Fruit fly (Drosophila melanogaster) whole organism, embryonic: ENCODE measurements around the gene CG3546.

Source experiments
- Adf1 ChIP-seq: fragments of 200-800 bp; sonication (Bioruptor generic); IDR thresholded peaks from 2 replicates; pipeline ENCODE4 v1.3.6; 2022; ENCODE audit warnings: missing biosample characterization, missing genetic modification characterization
- Aef1 ChIP-seq: fragments of 200-800 bp; sonication (Bioruptor generic); IDR thresholded peaks from 3 replicates; pipeline ENCODE4 v1.3.6; 2022; ENCODE audit warnings: missing biosample characterization, missing genetic modification characterization
- CG10431 ChIP-seq: fragments of 200-800 bp; sonication (Bioruptor generic); optimal IDR thresholded peaks from 3 replicates; lab custom pipeline; 2018; ENCODE audit warnings: missing biosample characterization, mild to moderate bottlenecking, missing genetic modification characterization
- CG10543 ChIP-seq: fragments of 200-800 bp; sonication (Bioruptor generic); optimal IDR thresholded peaks from 3 replicates; lab custom pipeline; 2017; ENCODE audit warnings: missing biosample characterization, mild to moderate bottlenecking, missing genetic modification characterization, moderate library complexity
- CG12769 ChIP-seq: fragments of 200-800 bp; sonication (Bioruptor generic); optimal IDR thresholded peaks from 2 replicates; lab custom pipeline; 2019; ENCODE audit warnings: missing biosample characterization, mild to moderate bottlenecking, missing genetic modification characterization, moderate library complexity
- CG15011 ChIP-seq: fragments of 200-800 bp; sonication (Bioruptor generic); optimal IDR thresholded peaks from 3 replicates; lab custom pipeline; 2018; ENCODE audit warnings: missing biosample characterization, mild to moderate bottlenecking, missing genetic modification characterization
- CG17385 ChIP-seq: fragments of 200-800 bp; sonication (Bioruptor generic); optimal IDR thresholded peaks from 3 replicates; lab custom pipeline; 2018; ENCODE audit warnings: missing biosample characterization, mild to moderate bottlenecking, missing genetic modification characterization
- CG2678 ChIP-seq: fragments of 200-800 bp; sonication (Bioruptor generic); optimal IDR thresholded peaks from 3 replicates; lab custom pipeline; 2019; ENCODE audit warnings: missing biosample characterization, mild to moderate bottlenecking, missing genetic modification characterization, moderate library complexity
- CG32767 ChIP-seq: fragments of 200-800 bp; sonication (Bioruptor generic); IDR thresholded peaks from 2 replicates; pipeline ENCODE4 v1.3.6; 2022; ENCODE audit warnings: missing biosample characterization, missing genetic modification characterization
- CG4360 ChIP-seq: fragments of 200-800 bp; sonication (Bioruptor generic); IDR thresholded peaks from 2 replicates; pipeline ENCODE4 v1.3.6; 2022; ENCODE audit warnings: missing biosample characterization, missing genetic modification characterization
- CG8765 ChIP-seq: fragments of 200-800 bp; sonication (Bioruptor generic); IDR thresholded peaks from 2 replicates; pipeline ENCODE4 v1.3.6; 2022; ENCODE audit warnings: missing biosample characterization, missing genetic modification characterization
- Deaf1 ChIP-seq: fragments of 200-800 bp; optimal IDR thresholded peaks from 3 replicates; lab custom pipeline; 2019; ENCODE audit warnings: missing biosample characterization, mild to moderate bottlenecking, missing genetic modification characterization, moderate library complexity
- Hsf ChIP-seq: fragments of 200-800 bp; sonication (Bioruptor generic); optimal IDR thresholded peaks from 3 replicates; lab custom pipeline; 2016; ENCODE audit warnings: missing biosample characterization, missing genetic modification characterization
- Med ChIP-seq: fragments of 200-800 bp; sonication (Bioruptor generic); peaks from one replicate; lab custom pipeline; 2016; ENCODE audit warnings: missing biosample characterization, missing genetic modification characterization, mild to moderate bottlenecking, inconsistent platforms, moderate library complexity
- Nf-YC ChIP-seq: fragments of 200-800 bp; optimal IDR thresholded peaks from 3 replicates; lab custom pipeline; 2019; ENCODE audit warnings: missing biosample characterization, mild to moderate bottlenecking, missing genetic modification characterization, moderate library complexity
- Pdp1 ChIP-seq, 2 experiments: fragments of 200-800 bp; sonication (Bioruptor generic); optimal IDR thresholded peaks; 3 replicates each; lab custom pipeline; 2016; ENCODE audit warnings: missing biosample characterization in 2 of 2, missing genetic modification characterization in 2 of 2, mild to moderate bottlenecking in 1 of 2, moderate library complexity in 1 of 2
- Side ChIP-seq: fragments of 200-800 bp; sonication (Bioruptor generic); optimal IDR thresholded peaks from 2 replicates; lab custom pipeline; 2016; ENCODE audit warnings: missing biosample characterization, missing genetic modification characterization
- Trl ChIP-seq, 3 experiments: fragments of >200 bp in 2 of 3; fragments of 200-800 bp in 1 of 3; sonication (Bioruptor generic) in 1 of 3; optimal IDR thresholded peaks; 2 replicates in 1 of 3; 3 replicates in 2 of 3; lab custom pipeline; 2016 to 2017; ENCODE audit warnings: missing biosample characterization in 1 of 3, missing genetic modification characterization in 1 of 3
- abd-A ChIP-seq: fragments of 200-800 bp; sonication (Bioruptor generic); optimal IDR thresholded peaks from 3 replicates; lab custom pipeline; 2019; ENCODE audit warnings: missing biosample characterization, mild to moderate bottlenecking, missing genetic modification characterization, moderate library complexity
- al ChIP-seq: fragments of 200-800 bp; sonication (Bioruptor generic); IDR thresholded peaks from 2 replicates; pipeline ENCODE4 v1.3.6; 2022; ENCODE audit warnings: missing biosample characterization, missing genetic modification characterization
- ara ChIP-seq: fragments of 200-800 bp; sonication (Bioruptor generic); IDR thresholded peaks from 2 replicates; pipeline ENCODE4 v1.3.6; 2022; ENCODE audit warnings: missing biosample characterization, missing genetic modification characterization
- bigmax ChIP-seq: fragments of 200-800 bp; sonication (Bioruptor generic); optimal IDR thresholded peaks from 2 replicates; lab custom pipeline; 2018; ENCODE audit warnings: missing biosample characterization, mild to moderate bottlenecking, missing genetic modification characterization
- cg ChIP-seq: fragments of 200-800 bp; sonication (Bioruptor generic); optimal IDR thresholded peaks from 3 replicates; lab custom pipeline; 2019; ENCODE audit warnings: missing biosample characterization, mild to moderate bottlenecking, missing genetic modification characterization, moderate library complexity
- crol ChIP-seq: fragments of 200-800 bp; sonication (Bioruptor generic); IDR thresholded peaks from 2 replicates; pipeline ENCODE4 v1.3.6; 2022; ENCODE audit warnings: missing biosample characterization, missing genetic modification characterization
- en ChIP-seq: fragments of 200-800 bp; sonication (Bioruptor generic); optimal IDR thresholded peaks from 2 replicates; lab custom pipeline; 2016; ENCODE audit warnings: missing biosample characterization, missing genetic modification characterization
- eve ChIP-seq, 2 experiments: fragments of >200 bp; optimal IDR thresholded peaks; 2 replicates each; lab custom pipeline; 2017; ENCODE audit warnings: missing biosample characterization in 2 of 2, missing genetic modification characterization in 2 of 2
- fu2 ChIP-seq: fragments of 200-800 bp; sonication (Bioruptor generic); optimal IDR thresholded peaks from 2 replicates; lab custom pipeline; 2016; ENCODE audit warnings: missing biosample characterization, missing genetic modification characterization
- gce ChIP-seq: fragments of 200-800 bp; sonication (Bioruptor generic); IDR thresholded peaks from 3 replicates; pipeline ENCODE4 v1.3.6; 2022; ENCODE audit warnings: missing biosample characterization, missing genetic modification characterization
- gcm ChIP-seq: fragments of 200-800 bp; sonication (Bioruptor generic); optimal IDR thresholded peaks from 2 replicates; lab custom pipeline; 2019; ENCODE audit warnings: missing biosample characterization, mild to moderate bottlenecking, missing genetic modification characterization, moderate library complexity
- hkb ChIP-seq, 2 experiments: fragments of 200-800 bp in 1 of 2; fragments of >200 bp in 1 of 2; sonication (Bioruptor generic) in 1 of 2; IDR thresholded peaks in 1 of 2; optimal IDR thresholded peaks in 1 of 2; 2 replicates each; pipeline versions ENCODE4 v1.3.6 to Lab custom; 2017 to 2022; ENCODE audit warnings: missing biosample characterization in 1 of 2, missing genetic modification characterization in 1 of 2
- kni ChIP-seq: fragments of 200-800 bp; sonication (Bioruptor generic); optimal IDR thresholded peaks from 3 replicates; lab custom pipeline; 2017; ENCODE audit warnings: mild to moderate bottlenecking, missing biosample characterization, missing genetic modification reagents, missing genetic modification characterization
- lbe ChIP-seq: fragments of 200-800 bp; sonication (Bioruptor generic); optimal IDR thresholded peaks from 2 replicates; lab custom pipeline; 2016; ENCODE audit warnings: missing biosample characterization, mild to moderate bottlenecking, missing genetic modification characterization
- lola ChIP-seq, 3 experiments: fragments of >200 bp in 2 of 3; fragments of 200-800 bp in 1 of 3; sonication (Bioruptor generic) in 1 of 3; optimal IDR thresholded peaks; 2 replicates each; lab custom pipeline; 2017 to 2019; ENCODE audit warnings: missing biosample characterization in 3 of 3, missing genetic modification characterization in 3 of 3, mild to moderate bottlenecking in 1 of 3, moderate library complexity in 1 of 3
- nerfin-1 ChIP-seq: fragments of 200-800 bp; sonication (Bioruptor generic); optimal IDR thresholded peaks from 3 replicates; lab custom pipeline; 2019; ENCODE audit warnings: missing biosample characterization, mild to moderate bottlenecking, missing genetic modification characterization, moderate library complexity
- pan ChIP-seq, 4 experiments: fragments of >200 bp in 3 of 4; fragments of 200-800 bp in 1 of 4; sonication (Bioruptor generic) in 1 of 4; optimal IDR thresholded peaks in 3 of 4; IDR thresholded peaks in 1 of 4; 2 replicates each; pipeline versions ENCODE4 v1.3.6 to Lab custom; 2017 to 2022; ENCODE audit warnings: missing biosample characterization in 2 of 4, missing genetic modification characterization in 2 of 4, mixed read lengths in 1 of 4
- slp2 ChIP-seq: fragments of 200-800 bp; sonication (Bioruptor generic); optimal IDR thresholded peaks from 2 replicates; lab custom pipeline; 2016; ENCODE audit warnings: missing biosample characterization, missing genetic modification characterization
- sob ChIP-seq: fragments of 200-800 bp; sonication (Bioruptor generic); IDR thresholded peaks from 2 replicates; pipeline ENCODE4 v1.3.6; 2022; ENCODE audit warnings: missing biosample characterization, missing genetic modification characterization
- sqz ChIP-seq: fragments of 200-800 bp; sonication (Bioruptor generic); optimal IDR thresholded peaks from 3 replicates; lab custom pipeline; 2018; ENCODE audit warnings: missing biosample characterization, mild to moderate bottlenecking, missing genetic modification characterization
- stwl ChIP-seq: fragments of 200-800 bp; sonication (Bioruptor generic); optimal IDR thresholded peaks from 3 replicates; lab custom pipeline; 2018; ENCODE audit warnings: missing biosample characterization, mild to moderate bottlenecking, missing genetic modification characterization, moderate library complexity
- vfl ChIP-seq: fragments of 200-800 bp; sonication (Bioruptor generic); optimal IDR thresholded peaks from 2 replicates; lab custom pipeline; 2016; ENCODE audit warnings: missing biosample characterization, missing genetic modification characterization
- wor ChIP-seq: fragments of 200-800 bp; sonication (Bioruptor generic); IDR thresholded peaks from 2 replicates; pipeline ENCODE4 v1.3.6; 2022; ENCODE audit warnings: missing biosample characterization, missing genetic modification characterization

The CG3546 gene

dm6 chrX:4589951-4590771 lies 32.3 kb downstream of the CG3546 start (continued):
- peak; percentile 50 for TF ChIP-seq CG15011 (GFP tag; lab: Kevin White, UChicago)
- TF ChIP-seq Aef1 (GFP tag; lab: Robert Waterston, UW) = peak; percentile 89
- no peak for TF ChIP-seq hkb (optimal IDR thresholded peaks at IDR 0.05; lab: Kevin White, UChicago)
- peak; percentile 84 for TF ChIP-seq hkb (GFP tag; IDR thresholded peaks at IDR 0.05; lab: Robert Waterston, UW)
- peak; percentile 5 for TF ChIP-seq vfl
- peak; percentile 13 for TF ChIP-seq slp2 (GFP tag; lab: Kevin White, UChicago)
- TF ChIP-seq Side (GFP tag; lab: Kevin White, UChicago) = peak; percentile 48
- peak; percentile 83 for TF ChIP-seq wor (GFP tag; lab: Robert Waterston, UW)
- peak; percentile 13 for TF ChIP-seq en (GFP tag; lab: Kevin White, UChicago)
- peak; percentile 50 for TF ChIP-seq Hsf (GFP tag; lab: Kevin White, UChicago)

dm6 chrX:4590772-4591064 lies 32.8 kb downstream of the CG3546 start:
- TF ChIP-seq CG17385 (GFP tag; lab: Kevin White, UChicago) = peak; percentile 69
- TF ChIP-seq eve (GFP tag; optimal IDR thresholded peaks at IDR 0.05; lab: Kevin White, UChicago) = peak in 1 of 2 experiments; percentile 62
- TF ChIP-seq sob (GFP tag; lab: Robert Waterston, UW) = no peak
- TF ChIP-seq CG2678 (tag; lab: Kevin White, UChicago) = peak; percentile 6
- TF ChIP-seq CG4360 (GFP tag; lab: Robert Waterston, UW) = peak; percentile 64; the same call in 1 of the 2 replicates
- TF ChIP-seq ara (GFP tag; lab: Robert Waterston, UW) = no peak
- TF ChIP-seq, all 482 proteins: peak for 4

dm6 chrX:4592258-4592657 lies 34.4 kb downstream of the CG3546 start:
- TF ChIP-seq bigmax (GFP tag; lab: Kevin White, UChicago) (no peak), crol (GFP tag; lab: Robert Waterston, UW) (0 out of 2 replicates have a peak, but pooled peaks have one; percentile 30), stwl (tag; lab: Kevin White, UChicago) (no peak), fu2 (no peak), Hsf (GFP tag; lab: Kevin White, UChicago) (no peak), CG8765 (GFP tag; lab: Robert Waterston, UW) (no peak), cg (peak; percentile 31)
- TF ChIP-seq, all 482 proteins: peak for 2

- TF ChIP-seq cg (peak; percentile 85), Med (peak; percentile 3), Pdp1 (GFP tag; optimal IDR thresholded peaks at IDR 0.05; lab: Kevin White, UChicago) (peak in 1 of 2 experiments; percentile 9), CG32767 (peak; percentile 54; the same call in 1 of the 2 replicates), Trl (optimal IDR thresholded peaks at IDR 0.05; lab: Kevin White, UChicago) (peak; percentile 64 to 72), Trl (GFP tag; optimal IDR thresholded peaks at IDR 0.05; lab: Kevin White, UChicago) (no peak), CG10543 (GFP tag; lab: Kevin White, UChicago) (peak; percentile 51), Nf-YC (tag; lab: Kevin White, UChicago) (peak; percentile 91), lola (GFP tag; optimal IDR thresholded peaks at IDR 0.05; lab: Kevin White, UChicago) (no peak), gcm (peak; percentile 32), abd-A (peak; percentile 41), gce (GFP tag; lab: Robert Waterston, UW) (no peak), Deaf1 (tag; lab: Kevin White, UChicago) (peak; percentile 51), nerfin-1 (tag; lab: Kevin White, UChicago) (no peak), eve (GFP tag; optimal IDR thresholded peaks at IDR 0.05; lab: Kevin White, UChicago) (peak in 1 of 2 experiments; percentile 24), al (GFP tag; lab: Robert Waterston, UW) (no peak), sqz (peak; percentile 72), Adf1 (peak; percentile 41), lbe (no peak), kni (GFP tag; lab: Kevin White, UChicago) (peak; percentile 19), pan (optimal IDR thresholded peaks at IDR 0.05; lab: Kevin White, UChicago) (no peak), pan (GFP tag; optimal IDR thresholded peaks at IDR 0.05 in 1 of 2, IDR thresholded peaks at IDR 0.05 in 1 of 2) (no peak), CG12769 (tag; lab: Kevin White, UChicago) (peak; percentile 11), CG10431 (no peak)
Measured at dm6 chrX:4596467-4597183, 38.8 kb downstream of the CG3546 start.
